Fruit fly (Drosophila melanogaster): ENCODE measurements around the gene GstD10.

dm6 chr3R:12405928-12406234, 40.3 kb upstream of the GstD10 start, which contains the start of gene Cyp9f2:
- TF ChIP-seq CG9705 (GFP tag; optimal IDR thresholded peaks at IDR 0.05) = no peak
- no peak for TF ChIP-seq psq (GFP tag; optimal IDR thresholded peaks at IDR 0.05)
- TF ChIP-seq OdsH (GFP tag; optimal IDR thresholded peaks at IDR 0.05) = no peak
